Worm (Caenorhabditis elegans) whole organism, L4/young adult: ENCODE measurements around the gene fmo-3.

Experiments
- W03F9.2 ChIP-seq: fragments of 150-350 bp; optimal IDR thresholded peaks from 2 replicates; lab custom pipeline; 2014; ENCODE audit warnings: missing biosample characterization, missing genetic modification characterization
- him-1 ChIP-seq: sonication (generic microtip); optimal IDR thresholded peaks from 2 replicates; lab custom pipeline; 2016; ENCODE audit warnings: missing genotype, missing genetic modification reagents, missing genetic modification characterization, missing compliant biosample characterization

ce11 chrIII:10691019-10691418, 3.5 kb upstream of the fmo-3 start, which contains the start of gene Y39A1A.17:
- TF ChIP-seq W03F9.2 (no peak), him-1 (tag; lab: Kevin White, UChicago) (no peak)
